Fruit fly (Drosophila melanogaster) whole organism, pupa: ENCODE data around the gene Snapin.

Source experiments
- CG12605 ChIP-seq: fragments of 200-800 bp; sonication (Bioruptor generic); IDR thresholded peaks from 2 replicates; pipeline ENCODE4 v1.3.6; 2022; ENCODE audit warnings: missing biosample characterization, missing genetic modification characterization
- CG8301 ChIP-seq: fragments of 200-800 bp; sonication (Bioruptor generic); optimal IDR thresholded peaks from 2 replicates; lab custom pipeline; 2018; ENCODE audit warnings: missing biosample characterization, mild to moderate bottlenecking, missing genetic modification characterization
- D1 ChIP-seq: fragments of 200-800 bp; sonication (Bioruptor generic); optimal IDR thresholded peaks from 2 replicates; lab custom pipeline; 2018; ENCODE audit warnings: missing biosample characterization, mild to moderate bottlenecking, missing genetic modification characterization, moderate library complexity
- EcR ChIP-seq: fragments of 200-800 bp; sonication (Bioruptor generic); optimal IDR thresholded peaks from 3 replicates; lab custom pipeline; 2019; ENCODE audit warnings: missing biosample characterization, missing genetic modification characterization, mild to moderate bottlenecking, moderate library complexity, missing genetic modification reagents
- Ets98B ChIP-seq: fragments of 200-800 bp; sonication (Bioruptor generic); IDR thresholded peaks from 2 replicates; pipeline ENCODE4 v1.3.6; 2022; ENCODE audit warnings: missing biosample characterization, missing genetic modification characterization
- Pif1A ChIP-seq: fragments of 200-800 bp; sonication (Bioruptor generic); optimal IDR thresholded peaks from 3 replicates; lab custom pipeline; 2016; ENCODE audit warnings: missing biosample characterization, missing genetic modification characterization
- Pif1B ChIP-seq: fragments of 200-800 bp; sonication (Bioruptor generic); optimal IDR thresholded peaks from 3 replicates; lab custom pipeline; 2016; ENCODE audit warnings: missing biosample characterization, missing genetic modification characterization
- gl ChIP-seq: fragments of 200-800 bp; sonication (Bioruptor generic); optimal IDR thresholded peaks from 2 replicates; lab custom pipeline; 2018; ENCODE audit warnings: missing biosample characterization, mild to moderate bottlenecking, missing genetic modification characterization
- rn ChIP-seq: fragments of 200-800 bp; sonication (Bioruptor generic); IDR thresholded peaks from 2 replicates; pipeline ENCODE4 v1.3.6; 2022; ENCODE audit warnings: missing biosample characterization, missing genetic modification characterization

DNA sequence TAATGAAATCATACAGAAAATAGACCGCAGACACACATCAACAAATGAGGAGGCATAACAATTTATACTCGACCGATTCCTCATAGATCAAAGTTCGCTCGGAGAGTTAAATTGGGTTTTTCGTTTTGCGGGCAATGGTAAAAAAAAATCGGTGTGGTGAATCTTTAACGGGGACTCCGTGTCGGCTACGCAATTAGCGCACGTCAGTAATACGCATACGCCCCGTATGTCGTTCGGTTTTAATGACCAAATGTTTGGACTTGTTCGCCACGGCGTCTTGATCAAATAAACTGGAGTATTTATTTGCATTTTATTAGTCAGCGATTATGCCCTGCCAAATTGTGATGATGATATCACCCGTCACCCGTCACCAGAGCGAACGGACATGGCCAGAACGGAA, 28.7 kb downstream of the Snapin start:
- TF ChIP-seq rn (no peak), Ets98B (GFP tag; lab: Robert Waterston, UW) (no peak), CG12605 (GFP tag; lab: Robert Waterston, UW) (no peak), Pif1B (no peak), Pif1A (GFP tag; lab: Kevin White, UChicago) (no peak), gl (tag; lab: Kevin White, UChicago) (no peak), D1 (tag; lab: Kevin White, UChicago) (no peak), CG8301 (tag; lab: Kevin White, UChicago) (no peak), EcR (GFP tag; lab: Kevin White, UChicago) (no peak)
